Fruit fly (Drosophila melanogaster) whole organism, embryonic: ENCODE results near the gene CG4313.

Experiments
- CG1024 ChIP-seq: fragments of 200-800 bp; sonication (Bioruptor generic); IDR thresholded peaks from 2 replicates; pipeline ENCODE4 v1.3.6; 2022; ENCODE audit warnings: missing biosample characterization, missing genetic modification characterization
- CG10565 ChIP-seq: fragments of 200-800 bp; sonication (Bioruptor generic); optimal IDR thresholded peaks from 3 replicates; lab custom pipeline; 2016; ENCODE audit warnings: missing biosample characterization, mild to moderate bottlenecking, missing genetic modification characterization
- CG10654 ChIP-seq: fragments of 200-800 bp; sonication (Bioruptor generic); optimal IDR thresholded peaks from 2 replicates; lab custom pipeline; 2016; ENCODE audit warnings: missing biosample characterization, missing genetic modification characterization
- CG11085 ChIP-seq: fragments of 200-800 bp; sonication (Bioruptor generic); IDR thresholded peaks from 2 replicates; pipeline ENCODE4 v1.3.6; 2022; ENCODE audit warnings: missing biosample characterization, missing genetic modification characterization
- CG13296 ChIP-seq: fragments of 200-800 bp; sonication (Bioruptor generic); optimal IDR thresholded peaks from 3 replicates; lab custom pipeline; 2018; ENCODE audit warnings: missing biosample characterization, mild to moderate bottlenecking, missing genetic modification characterization
- CG15073 ChIP-seq: fragments of 200-800 bp; sonication (Bioruptor generic); optimal IDR thresholded peaks from 2 replicates; lab custom pipeline; 2016; ENCODE audit warnings: missing biosample characterization, missing genetic modification characterization
- CG15269 ChIP-seq: fragments of 200-800 bp; sonication (Bioruptor generic); optimal IDR thresholded peaks from 2 replicates; lab custom pipeline; 2018; ENCODE audit warnings: missing biosample characterization, mild to moderate bottlenecking, missing genetic modification characterization, moderate library complexity
- CG15696 ChIP-seq: fragments of 200-800 bp; sonication (Bioruptor generic); optimal IDR thresholded peaks from 2 replicates; lab custom pipeline; 2019; ENCODE audit warnings: missing biosample characterization, mild to moderate bottlenecking, missing genetic modification characterization, moderate library complexity
- CG1602 ChIP-seq: fragments of 200-800 bp; sonication (Bioruptor generic); optimal IDR thresholded peaks from 3 replicates; lab custom pipeline; 2016; ENCODE audit warnings: missing biosample characterization, missing genetic modification characterization
- CG16815 ChIP-seq: fragments of 200-800 bp; sonication (Bioruptor generic); optimal IDR thresholded peaks from 3 replicates; lab custom pipeline; 2017; ENCODE audit warnings: missing biosample characterization, mild to moderate bottlenecking, missing genetic modification characterization
- CG17361 ChIP-seq: fragments of 200-800 bp; sonication (Bioruptor generic); IDR thresholded peaks from 3 replicates; pipeline ENCODE4 v1.3.6; 2022; ENCODE audit warnings: missing biosample characterization, missing genetic modification characterization
- CG17912 ChIP-seq: fragments of 200-800 bp; sonication (Bioruptor generic); optimal IDR thresholded peaks from 2 replicates; lab custom pipeline; 2018; ENCODE audit warnings: missing biosample characterization, mild to moderate bottlenecking, missing genetic modification characterization
- CG2202 ChIP-seq: fragments of 200-800 bp; sonication (Bioruptor generic); optimal IDR thresholded peaks from 2 replicates; lab custom pipeline; 2018; ENCODE audit warnings: missing biosample characterization, mild to moderate bottlenecking, missing genetic modification characterization
- CG34224 ChIP-seq: fragments of 200-800 bp; sonication (Bioruptor generic); IDR thresholded peaks from 3 replicates; pipeline ENCODE4 v1.3.6; 2022; ENCODE audit warnings: missing biosample characterization, missing genetic modification characterization; ENCODE audit not compliant: partially characterized antibody
- CG34376 ChIP-seq: fragments of 200-800 bp; sonication (Bioruptor generic); optimal IDR thresholded peaks from 2 replicates; lab custom pipeline; 2018; ENCODE audit warnings: missing biosample characterization, mild to moderate bottlenecking, missing genetic modification characterization
- CG3847 ChIP-seq: fragments of 200-800 bp; sonication (Bioruptor generic); IDR thresholded peaks from 2 replicates; pipeline ENCODE4 v1.3.6; 2022; ENCODE audit warnings: missing biosample characterization, missing genetic modification characterization
- CG43689 ChIP-seq: fragments of 200-800 bp; sonication (Bioruptor generic); IDR thresholded peaks from 2 replicates; pipeline ENCODE4 v1.3.6; 2022; ENCODE audit warnings: missing biosample characterization, missing genetic modification characterization
- CG4404 ChIP-seq: fragments of 200-800 bp; sonication (Bioruptor generic); IDR thresholded peaks from 2 replicates; pipeline ENCODE4 v1.3.6; 2022; ENCODE audit warnings: missing biosample characterization, missing genetic modification characterization
- CG7357 ChIP-seq: fragments of 200-800 bp; sonication (Bioruptor generic); IDR thresholded peaks from 3 replicates; pipeline ENCODE4 v1.3.6; 2022; ENCODE audit warnings: missing biosample characterization, missing genetic modification characterization
- CG8281 ChIP-seq: fragments of 200-800 bp; sonication (Bioruptor generic); optimal IDR thresholded peaks from 2 replicates; lab custom pipeline; 2018; ENCODE audit warnings: missing biosample characterization, mild to moderate bottlenecking, missing genetic modification characterization, moderate library complexity
- CG8359 ChIP-seq: fragments of 200-800 bp; sonication (Bioruptor generic); optimal IDR thresholded peaks from 2 replicates; lab custom pipeline; 2017; ENCODE audit warnings: missing biosample characterization, mild to moderate bottlenecking, missing genetic modification characterization, borderline replicate concordance
- CoRest ChIP-seq: fragments of 200-800 bp; sonication (Bioruptor generic); optimal IDR thresholded peaks from 3 replicates; lab custom pipeline; 2018; ENCODE audit warnings: missing biosample characterization, mild to moderate bottlenecking, missing genetic modification characterization, moderate library complexity
- Dad ChIP-seq: fragments of 200-800 bp; sonication (Bioruptor generic); optimal IDR thresholded peaks from 3 replicates; lab custom pipeline; 2016; ENCODE audit warnings: missing biosample characterization, missing genetic modification characterization
- Dip3 ChIP-seq: fragments of 200-800 bp; sonication (Bioruptor generic); optimal IDR thresholded peaks from 3 replicates; lab custom pipeline; 2016; ENCODE audit warnings: missing biosample characterization, missing genetic modification characterization
- E2f1 ChIP-seq: fragments of 200-800 bp; sonication (Bioruptor generic); IDR thresholded peaks from 2 replicates; pipeline ENCODE4 v1.3.6; 2022; ENCODE audit warnings: missing biosample characterization, missing genetic modification characterization
- Eip74EF ChIP-seq, 2 experiments: fragments of 200-800 bp in 1 of 2; fragments of >200 bp in 1 of 2; sonication (Bioruptor generic) in 1 of 2; optimal IDR thresholded peaks; 2 replicates each; lab custom pipeline; 2017 to 2019; ENCODE audit warnings: missing biosample characterization in 2 of 2, missing genetic modification characterization in 2 of 2, mild to moderate bottlenecking in 1 of 2, moderate library complexity in 1 of 2
- Fer2 ChIP-seq: fragments of 200-800 bp; sonication (Bioruptor generic); optimal IDR thresholded peaks from 2 replicates; lab custom pipeline; 2018; ENCODE audit warnings: missing biosample characterization, mild to moderate bottlenecking, missing genetic modification characterization, moderate library complexity
- Hr39 ChIP-seq: fragments of >200 bp; optimal IDR thresholded peaks from 2 replicates; lab custom pipeline; 2017
- Lim3 ChIP-seq: fragments of 200-800 bp; sonication (Bioruptor generic); IDR thresholded peaks from 2 replicates; pipeline ENCODE4 v1.3.6; 2022; ENCODE audit warnings: missing biosample characterization, missing genetic modification characterization
- NC2α ChIP-seq: fragments of 200-800 bp; sonication (Bioruptor generic); optimal IDR thresholded peaks from 2 replicates; lab custom pipeline; 2016; ENCODE audit warnings: missing biosample characterization, missing genetic modification characterization
- Oaz ChIP-seq: fragments of 200-800 bp; sonication (Bioruptor generic); IDR thresholded peaks from 2 replicates; pipeline ENCODE4 v1.3.6; 2022; ENCODE audit warnings: missing biosample characterization, missing genetic modification characterization
- Opbp ChIP-seq: fragments of 200-800 bp; sonication (Bioruptor generic); IDR thresholded peaks from 3 replicates; pipeline ENCODE4 v1.3.6; 2022; ENCODE audit warnings: missing biosample characterization, missing genetic modification characterization; ENCODE audit not compliant: partially characterized antibody
- Poxn ChIP-seq: fragments of 200-800 bp; sonication (Bioruptor generic); IDR thresholded peaks from 2 replicates; pipeline ENCODE4 v1.3.6; 2022; ENCODE audit warnings: missing biosample characterization, missing genetic modification characterization
- Rfx ChIP-seq: fragments of 200-800 bp; sonication (Bioruptor generic); IDR thresholded peaks from 2 replicates; pipeline ENCODE4 v1.3.6; 2022; ENCODE audit warnings: missing biosample characterization, missing genetic modification characterization
- abd-A ChIP-seq: fragments of 200-800 bp; sonication (Bioruptor generic); optimal IDR thresholded peaks from 3 replicates; lab custom pipeline; 2019; ENCODE audit warnings: missing biosample characterization, mild to moderate bottlenecking, missing genetic modification characterization, moderate library complexity
- al ChIP-seq: fragments of 200-800 bp; sonication (Bioruptor generic); IDR thresholded peaks from 2 replicates; pipeline ENCODE4 v1.3.6; 2022; ENCODE audit warnings: missing biosample characterization, missing genetic modification characterization
- cad ChIP-seq: fragments of >200 bp; optimal IDR thresholded peaks from 2 replicates; lab custom pipeline; 2017; ENCODE audit warnings: missing biosample characterization, missing genetic modification characterization
- en ChIP-seq: fragments of 200-800 bp; sonication (Bioruptor generic); optimal IDR thresholded peaks from 2 replicates; lab custom pipeline; 2016; ENCODE audit warnings: missing biosample characterization, missing genetic modification characterization
- ewg ChIP-seq: fragments of 200-800 bp; sonication (Bioruptor generic); optimal IDR thresholded peaks from 3 replicates; lab custom pipeline; 2017; ENCODE audit warnings: mild to moderate bottlenecking, missing biosample characterization, missing genetic modification reagents, missing genetic modification characterization
- gem ChIP-seq: fragments of 200-800 bp; sonication (Bioruptor generic); optimal IDR thresholded peaks from 2 replicates; lab custom pipeline; 2019; ENCODE audit warnings: missing biosample characterization, mild to moderate bottlenecking, missing genetic modification characterization, moderate library complexity
- h ChIP-seq: fragments of >200 bp; optimal IDR thresholded peaks from 2 replicates; lab custom pipeline; 2017
- lbe ChIP-seq: fragments of 200-800 bp; sonication (Bioruptor generic); optimal IDR thresholded peaks from 2 replicates; lab custom pipeline; 2016; ENCODE audit warnings: missing biosample characterization, mild to moderate bottlenecking, missing genetic modification characterization
- lmd ChIP-seq: fragments of 200-800 bp; sonication (Bioruptor generic); IDR thresholded peaks from 2 replicates; pipeline ENCODE4 v1.3.6; 2022; ENCODE audit warnings: missing biosample characterization, missing genetic modification characterization
- nerfin-2 ChIP-seq: fragments of 200-800 bp; sonication (Bioruptor generic); IDR thresholded peaks from 2 replicates; pipeline ENCODE4 v1.3.6; 2022; ENCODE audit warnings: missing biosample characterization, missing genetic modification characterization; ENCODE audit not compliant: partially characterized antibody
- nmo ChIP-seq: fragments of 200-800 bp; sonication (Bioruptor generic); optimal IDR thresholded peaks from 2 replicates; lab custom pipeline; 2018; ENCODE audit warnings: missing biosample characterization, mild to moderate bottlenecking, missing genetic modification characterization, moderate library complexity
- nom ChIP-seq: fragments of 200-800 bp; sonication (Bioruptor generic); optimal IDR thresholded peaks from 2 replicates; lab custom pipeline; 2017; ENCODE audit warnings: missing biosample characterization, missing genetic modification characterization, mild to moderate bottlenecking, moderate library complexity, missing genetic modification reagents
- rib ChIP-seq: fragments of 200-800 bp; sonication (Bioruptor generic); IDR thresholded peaks from 2 replicates; pipeline ENCODE4 v1.3.6; 2022; ENCODE audit warnings: missing biosample characterization, missing genetic modification characterization
- row ChIP-seq: fragments of 200-800 bp; sonication (Bioruptor generic); IDR thresholded peaks from 3 replicates; pipeline ENCODE4 v1.3.6; 2022; ENCODE audit warnings: missing biosample characterization, missing genetic modification characterization
- sens-2 ChIP-seq: fragments of 200-800 bp; sonication (Bioruptor generic); IDR thresholded peaks from 2 replicates; pipeline ENCODE4 v1.3.6; 2022; ENCODE audit warnings: missing biosample characterization, missing genetic modification characterization
- sim ChIP-seq: fragments of 200-800 bp; sonication (Bioruptor generic); IDR thresholded peaks from 2 replicates; pipeline ENCODE4 v1.3.6; 2022; ENCODE audit warnings: missing biosample characterization, missing genetic modification characterization
- vfl ChIP-seq: fragments of 200-800 bp; sonication (Bioruptor generic); optimal IDR thresholded peaks from 2 replicates; lab custom pipeline; 2016; ENCODE audit warnings: missing biosample characterization, missing genetic modification characterization
- zfh1 ChIP-seq: fragments of 200-800 bp; sonication (Bioruptor generic); IDR thresholded peaks from 3 replicates; pipeline ENCODE4 v1.3.6; 2022; ENCODE audit warnings: missing biosample characterization, missing genetic modification characterization

CG4313 gene

dm6 chrX:2083109-2083508 is 41.4 kb downstream of the CG4313 start (continued):
- TF ChIP-seq CG7357 (GFP tag; lab: Robert Waterston, UW) (peak; percentile 56; the same call in 2 of the 3 replicates), Fer2 (tag; lab: Kevin White, UChicago) (peak; percentile 21), Hr39 (no peak), nerfin-2 (GFP tag; lab: Robert Waterston, UW) (no peak), NC2α (GFP tag; lab: Kevin White, UChicago) (no peak), row (GFP tag; lab: Robert Waterston, UW) (peak; percentile 71), CG1024 (no peak), CG15073 (GFP tag; lab: Kevin White, UChicago) (no peak), nom (peak; percentile 56), CG2202 (tag; lab: Kevin White, UChicago) (no peak), CG10565 (no peak), h (lab: Kevin White, UChicago) (no peak), E2f1 (GFP tag; lab: Robert Waterston, UW) (peak; percentile 51; the same call in 1 of the 2 replicates), Opbp (GFP tag; lab: Robert Waterston, UW) (no peak), CG4404 (GFP tag; lab: Robert Waterston, UW) (peak; percentile 49), al (peak; percentile 78), CG16815 (GFP tag; lab: Kevin White, UChicago) (peak; percentile 62), CG10654 (GFP tag; lab: Kevin White, UChicago) (no peak), nmo (peak; percentile 30), Oaz (GFP tag; lab: Robert Waterston, UW) (no peak), zfh1 (peak; percentile 33; the same call in 1 of the 3 replicates), gem (tag; lab: Kevin White, UChicago) (peak; percentile 64), CG43689 (GFP tag; lab: Robert Waterston, UW) (no peak), en (no peak), CG15269 (peak; percentile 71), CG8281 (no peak), vfl (GFP tag; lab: Kevin White, UChicago) (peak; percentile 28), Dad (no peak), CG34224 (GFP tag; lab: Robert Waterston, UW) (no peak), ewg (GFP tag; lab: Kevin White, UChicago) (no peak), abd-A (tag; lab: Kevin White, UChicago) (no peak), CG11085 (GFP tag; lab: Robert Waterston, UW) (peak; percentile 79), CG17361 (no peak), Rfx (peak; percentile 91), Poxn (peak; percentile 53; the same call in 1 of the 2 replicates), cad (GFP tag; lab: Kevin White, UChicago) (no peak), CG15696 (tag; lab: Kevin White, UChicago) (no peak), CG8359 (GFP tag; lab: Kevin White, UChicago) (no peak), sens-2 (GFP tag; lab: Robert Waterston, UW) (no peak), CG1602 (GFP tag; lab: Kevin White, UChicago) (no peak), CG34376 (GFP tag; lab: Kevin White, UChicago) (no peak), Dip3 (peak; percentile 66), rib (peak; percentile 77), CG3847 (GFP tag; lab: Robert Waterston, UW) (peak; percentile 68), lmd (peak; percentile 78), CG13296 (GFP tag; lab: Kevin White, UChicago) (peak; percentile 36), CoRest (tag; lab: Kevin White, UChicago) (peak; percentile 51), CG17912 (GFP tag; lab: Kevin White, UChicago) (no peak), lbe (GFP tag; lab: Kevin White, UChicago) (peak; percentile 80), sim (GFP tag; lab: Robert Waterston, UW) (no peak), Eip74EF (GFP tag; optimal IDR thresholded peaks at IDR 0.05; lab: Kevin White, UChicago) (no peak), Lim3 (GFP tag; lab: Robert Waterston, UW) (no peak)
